Worm (Caenorhabditis elegans) whole organism, L4 larva: ENCODE results near the gene ahsa-1.

ENCODE experiments used
- F26F4.8 ChIP-seq: fragments of 200-800 bp; sonication (Bioruptor generic); conservative IDR thresholded peaks from 2 replicates; pipeline ENCODE4 v1.3.6; 2022; ENCODE audit warnings: missing genetic modification characterization, missing compliant biosample characterization
- R02D3.7 ChIP-seq: fragments of 150-350 bp; sonication (generic microtip); optimal IDR thresholded peaks from 3 replicates; lab custom pipeline; 2014; ENCODE audit warnings: missing biosample characterization, missing genetic modification characterization
- T26A8.4 ChIP-seq: fragments of 200-800 bp; sonication (Bioruptor generic); IDR thresholded peaks from 2 replicates; pipeline ENCODE4 v1.3.6; 2022; ENCODE audit warnings: missing genetic modification characterization, missing compliant biosample characterization
- ama-1 ChIP-seq: fragments of 150-350 bp; optimal IDR thresholded peaks from 2 replicates; lab custom pipeline; 2014; ENCODE audit warnings: inconsistent platforms, mixed read lengths
- attf-4 ChIP-seq: sonication (generic microtip); optimal IDR thresholded peaks from 3 replicates; lab custom pipeline; 2017; ENCODE audit warnings: missing biosample characterization, missing genetic modification characterization
- ceh-20 ChIP-seq: fragments of 200-800 bp; sonication (Bioruptor generic); IDR thresholded peaks from 2 replicates; pipeline ENCODE4 v1.3.6; 2022; ENCODE audit warnings: missing genetic modification reagents, missing genetic modification characterization, missing compliant biosample characterization
- ceh-28 ChIP-seq: fragments of 150-350 bp; optimal IDR thresholded peaks from 2 replicates; lab custom pipeline; 2014; ENCODE audit warnings: missing biosample characterization, missing genetic modification reagents, missing genetic modification characterization
- ceh-32 ChIP-seq: sonication (generic microtip); optimal IDR thresholded peaks from 2 replicates; lab custom pipeline; 2016; ENCODE audit warnings: mild to moderate bottlenecking, missing genetic modification characterization, missing compliant biosample characterization; ENCODE audit not compliant: poor library complexity
- ceh-44 ChIP-seq: fragments of 200-800 bp; sonication (Bioruptor generic); IDR thresholded peaks from 2 replicates; pipeline ENCODE4 v1.3.6; 2022; ENCODE audit warnings: missing genetic modification reagents, missing genetic modification characterization, missing compliant biosample characterization
- daf-12 ChIP-seq: fragments of 150-350 bp; optimal IDR thresholded peaks from 2 replicates; lab custom pipeline; 2014; ENCODE audit warnings: missing biosample characterization, missing genetic modification reagents, missing genetic modification characterization
- daf-16 ChIP-seq, 3 experiments: sonication (generic microtip); optimal IDR thresholded peaks; 2 replicates each; lab custom pipeline; 2016 to 2017; ENCODE audit warnings: missing genetic modification characterization in 3 of 3, missing genetic modification reagents in 3 of 3, mild to moderate bottlenecking in 2 of 3, missing compliant biosample characterization in 2 of 3, missing biosample characterization in 1 of 3, moderate library complexity in 1 of 3
- dmd-8 ChIP-seq: fragments of 200-800 bp; sonication (Bioruptor generic); IDR thresholded peaks from 2 replicates; pipeline ENCODE4 v1.3.6; 2022; ENCODE audit warnings: missing genetic modification characterization, missing compliant biosample characterization
- duxl-1 ChIP-seq: sonication (generic microtip); optimal IDR thresholded peaks from 2 replicates; lab custom pipeline; 2016; ENCODE audit warnings: mild to moderate bottlenecking, missing genetic modification characterization, moderate library complexity, missing compliant biosample characterization; ENCODE audit not compliant: poor library complexity
- dve-1 ChIP-seq: sonication (generic microtip); optimal IDR thresholded peaks from 2 replicates; lab custom pipeline; 2017; ENCODE audit warnings: antibody characterized with exemption, mild to moderate bottlenecking, missing genetic modification characterization, missing compliant biosample characterization; ENCODE audit not compliant: insufficient read depth
- egl-43 ChIP-seq: fragments of 200-800 bp; sonication (Bioruptor generic); IDR thresholded peaks from 2 replicates; pipeline ENCODE4 v1.3.6; 2022; ENCODE audit warnings: missing genetic modification reagents, missing genetic modification characterization, missing compliant biosample characterization
- fkh-10 ChIP-seq: fragments of 150-350 bp; optimal IDR thresholded peaks from 2 replicates; lab custom pipeline; 2014; ENCODE audit warnings: missing biosample characterization, missing genetic modification reagents, missing genetic modification characterization
- hif-1 ChIP-seq, 2 experiments: sonication (generic microtip); optimal IDR thresholded peaks; 2 replicates each; lab custom pipeline; 2016 to 2017; ENCODE audit warnings: missing compliant biosample characterization in 2 of 2, missing genetic modification characterization in 2 of 2, missing genetic modification reagents in 2 of 2, missing genotype in 2 of 2, mild to moderate bottlenecking in 1 of 2
- hmg-1.1 ChIP-seq: fragments of 200-800 bp; sonication (Bioruptor generic); IDR thresholded peaks from 2 replicates; pipeline ENCODE4 v1.3.6; 2022; ENCODE audit warnings: missing genetic modification reagents, missing genetic modification characterization, missing compliant biosample characterization
- jun-1 ChIP-seq: fragments of 150-350 bp; optimal IDR thresholded peaks from 2 replicates; lab custom pipeline; 2014; ENCODE audit warnings: missing biosample characterization, missing genetic modification reagents, missing genetic modification characterization
- lim-7 ChIP-seq: fragments of 200-800 bp; sonication (Bioruptor generic); IDR thresholded peaks from 2 replicates; pipeline ENCODE4 v1.3.6; 2022; ENCODE audit warnings: missing genetic modification characterization, missing compliant biosample characterization
- lin-15B ChIP-seq: fragments of 150-350 bp; sonication (generic microtip); optimal IDR thresholded peaks from 3 replicates; lab custom pipeline; 2014; ENCODE audit warnings: missing biosample characterization, missing genetic modification characterization
- lir-3 ChIP-seq: sonication (generic microtip); optimal IDR thresholded peaks from 2 replicates; lab custom pipeline; 2016; ENCODE audit warnings: mild to moderate bottlenecking, missing genetic modification characterization, missing compliant biosample characterization
- lsy-2 ChIP-seq, 2 experiments: fragments of 150-350 bp in 1 of 2; sonication (generic microtip) in 1 of 2; optimal IDR thresholded peaks; 2 replicates each; lab custom pipeline; 2014 to 2017; ENCODE audit warnings: missing biosample characterization in 2 of 2, missing genetic modification characterization in 2 of 2
- mdl-1 ChIP-seq, 2 experiments: fragments of 150-350 bp in 1 of 2; sonication (generic microtip) in 1 of 2; optimal IDR thresholded peaks; 2 replicates each; lab custom pipeline; 2014 to 2017; ENCODE audit warnings: missing biosample characterization in 2 of 2, missing genetic modification characterization in 2 of 2
- mes-2 ChIP-seq: sonication (generic microtip); optimal IDR thresholded peaks from 2 replicates; lab custom pipeline; 2016; ENCODE audit warnings: missing genotype, mild to moderate bottlenecking, missing genetic modification characterization, missing compliant biosample characterization; ENCODE audit not compliant: poor library complexity, severe bottlenecking
- mxl-3 ChIP-seq: fragments of 200-800 bp; sonication (Bioruptor generic); optimal IDR thresholded peaks from 2 replicates; lab custom pipeline; 2018; ENCODE audit warnings: mild to moderate bottlenecking, missing genetic modification characterization, missing compliant biosample characterization
- nhr-41 ChIP-seq: fragments of 200-800 bp; sonication (Bioruptor generic); IDR thresholded peaks from 2 replicates; pipeline ENCODE4 v1.3.6; 2022; ENCODE audit warnings: missing genetic modification reagents, missing genetic modification characterization, missing compliant biosample characterization
- nhr-48 ChIP-seq: sonication (generic microtip); optimal IDR thresholded peaks from 2 replicates; lab custom pipeline; 2016; ENCODE audit warnings: mild to moderate bottlenecking, missing genetic modification characterization, missing compliant biosample characterization
- php-3 ChIP-seq: fragments of 200-800 bp; sonication (Bioruptor generic); IDR thresholded peaks from 2 replicates; pipeline ENCODE4 v1.3.6; 2022; ENCODE audit warnings: missing genetic modification reagents, missing genetic modification characterization, missing compliant biosample characterization
- pqm-1 ChIP-seq: sonication (generic microtip); optimal IDR thresholded peaks from 2 replicates; lab custom pipeline; 2017; ENCODE audit warnings: missing biosample characterization, missing genetic modification characterization
- set-16 ChIP-seq: fragments of 200-800 bp; sonication (Bioruptor generic); IDR thresholded peaks from 2 replicates; pipeline ENCODE4 v1.3.6; 2022; ENCODE audit warnings: missing genetic modification reagents, missing genetic modification characterization, missing compliant biosample characterization
- spr-3 ChIP-seq: fragments of 200-800 bp; sonication (Bioruptor generic); optimal IDR thresholded peaks from 2 replicates; lab custom pipeline; 2018; ENCODE audit warnings: mild to moderate bottlenecking, missing genetic modification characterization, missing compliant biosample characterization
- tra-1 ChIP-seq: fragments of 200-800 bp; sonication (Bioruptor generic); IDR thresholded peaks from 2 replicates; pipeline ENCODE4 v1.3.6; 2022; ENCODE audit warnings: missing genetic modification reagents, missing genetic modification characterization, missing compliant biosample characterization
- unc-130 ChIP-seq: sonication (generic microtip); optimal IDR thresholded peaks from 2 replicates; lab custom pipeline; 2016; ENCODE audit warnings: missing genetic modification reagents, missing genetic modification characterization, missing compliant biosample characterization

The ahsa-1 gene

DNA sequence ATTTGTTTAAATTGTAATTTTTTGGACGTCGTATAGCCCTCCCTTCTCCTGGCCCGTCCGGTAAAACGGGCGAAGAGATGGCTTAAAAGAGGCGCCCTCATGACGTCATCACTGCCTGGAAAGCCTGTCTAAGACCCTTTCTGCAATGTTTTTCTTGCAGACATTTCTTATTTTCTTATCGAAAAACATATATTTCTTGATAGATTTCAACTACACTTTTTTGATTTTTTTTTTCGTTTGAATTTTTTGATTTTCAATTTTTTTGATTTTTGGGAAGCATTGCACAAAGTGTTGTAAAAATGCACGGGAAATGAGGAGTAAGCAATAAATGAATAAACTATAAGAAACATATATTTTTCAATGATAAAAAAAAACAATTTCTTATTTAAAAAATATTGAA, 28.8 kb upstream of the ahsa-1 start, which contains the start of gene T01G5.6 (continued):
- TF ChIP-seq spr-3 (no peak), daf-12 (no peak)

DNA sequence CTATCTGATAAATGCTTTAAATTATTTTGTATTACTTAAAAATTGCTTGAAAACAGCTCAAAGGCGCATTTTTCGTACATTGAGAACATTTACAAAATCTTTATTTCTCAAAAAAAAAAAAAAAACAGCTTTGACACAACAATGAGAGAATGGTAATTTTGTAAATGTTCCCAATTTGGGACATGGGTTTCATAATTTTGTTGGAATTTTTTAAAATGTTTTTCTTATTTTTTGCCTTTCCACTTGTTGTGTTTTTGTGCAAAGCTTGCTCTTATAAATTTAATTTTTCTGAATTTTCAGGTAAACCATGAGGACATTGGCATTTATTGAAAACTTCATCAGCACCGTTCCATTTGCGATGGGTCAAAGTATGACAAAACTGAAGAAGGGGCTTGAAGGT, 26.5 kb upstream of the ahsa-1 start, which contains the start of gene T01G5.7:
Gene T01G5.7 (plus strand): TSS at position 301 of the 400 bp plus-strand sequence.
- TF ChIP-seq ceh-20: no peak
- no peak for TF ChIP-seq nhr-48 (tag; lab: Kevin White, UChicago)
- no peak for TF ChIP-seq dve-1 (tag; lab: Kevin White, UChicago)
- no peak for TF ChIP-seq set-16
- no peak for TF ChIP-seq php-3 (GFP tag; lab: Robert Waterston, UW)
- no peak for TF ChIP-seq ceh-44 (GFP tag; lab: Robert Waterston, UW)
- no peak for TF ChIP-seq ceh-32
- TF ChIP-seq tra-1 (GFP tag; lab: Robert Waterston, UW): no peak
- TF ChIP-seq fkh-10 (GFP tag; lab: Kevin White, UChicago): no peak
- TF ChIP-seq pqm-1 (tag; lab: Kevin White, UChicago): no peak

DNA sequence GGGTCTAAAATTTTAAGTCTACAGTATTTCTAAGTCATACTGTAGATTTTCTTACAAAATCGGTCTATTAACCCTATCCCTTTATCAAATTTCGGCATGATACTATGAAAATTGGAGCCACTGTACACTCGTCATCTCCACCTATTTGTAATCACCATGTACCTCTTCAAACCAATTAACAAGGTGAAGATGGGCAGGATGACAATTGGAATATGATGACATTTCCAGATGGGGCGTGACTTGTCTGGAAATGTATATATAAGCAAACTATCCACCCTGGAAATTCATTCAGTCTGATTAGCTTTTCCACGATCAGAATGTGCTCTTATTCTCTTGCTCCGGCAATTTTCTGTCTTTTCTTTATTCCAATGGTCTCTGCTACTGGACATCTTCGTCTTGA, 24.1 kb upstream of the ahsa-1 start, which contains the start of gene Y75B12A.2:
Gene Y75B12A.2 (plus strand): TSS at position 301 of the 400 bp plus-strand sequence.
- TF ChIP-seq lir-3 (tag; lab: Kevin White, UChicago) (no peak), duxl-1 (tag; lab: Kevin White, UChicago) (no peak), T26A8.4 (GFP tag; lab: Robert Waterston, UW) (no peak), ama-1 (lab: Kevin White, UChicago) (no peak), mdl-1 (tag; optimal IDR thresholded peaks at IDR 0.05; lab: Kevin White, UChicago) (no peak), nhr-41 (GFP tag; lab: Robert Waterston, UW) (no peak), ceh-28 (tag; lab: Kevin White, UChicago) (no peak), unc-130 (no peak), attf-4 (tag; lab: Kevin White, UChicago) (no peak), mes-2 (tag; lab: Kevin White, UChicago) (no peak), jun-1 (tag; lab: Kevin White, UChicago) (no peak), lsy-2 (tag; optimal IDR thresholded peaks at IDR 0.05; lab: Kevin White, UChicago) (no peak), daf-16 (GFP tag; optimal IDR thresholded peaks at IDR 0.05; lab: Kevin White, UChicago) (no peak), daf-16 (tag; optimal IDR thresholded peaks at IDR 0.05; lab: Kevin White, UChicago) (no peak)
- TF ChIP-seq, all 104 proteins: peak for 0

DNA sequence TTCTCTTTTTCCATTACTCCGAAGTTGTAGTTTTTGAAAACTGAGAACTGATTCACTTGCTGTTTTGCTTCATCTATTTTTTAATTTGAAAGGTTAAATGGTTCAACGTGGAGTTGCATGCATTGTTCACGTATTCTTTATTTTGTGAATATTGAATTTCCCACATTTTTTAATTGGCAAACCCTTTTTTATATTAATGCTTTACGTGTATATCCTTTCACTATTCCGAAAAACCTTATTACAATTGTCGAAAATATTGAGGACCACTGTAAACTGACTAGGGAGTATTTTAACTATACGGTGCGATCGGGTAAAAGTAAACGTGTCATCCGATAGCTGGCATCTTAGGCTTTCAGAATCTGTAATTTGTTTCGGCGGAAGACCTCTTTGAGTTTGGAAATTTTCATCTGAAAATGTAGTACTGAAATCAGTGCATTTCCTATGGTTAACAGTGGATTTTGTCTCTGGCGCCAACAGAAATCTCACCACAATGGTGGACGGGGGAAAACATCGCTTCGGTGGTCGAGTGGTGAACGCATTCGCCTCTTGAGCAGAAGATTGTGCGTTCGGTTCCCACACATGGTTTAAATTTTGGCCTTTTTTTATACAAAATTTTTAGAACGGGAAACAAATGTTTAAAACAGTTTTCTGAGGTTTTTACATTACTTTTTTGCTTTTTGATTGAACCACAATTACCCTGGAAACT, 20.9 kb upstream of the ahsa-1 start, which contains the start of gene C01G10.14:
Gene C01G10.14 (minus strand): TSS at position 51 of the 706 bp plus-strand sequence.
- 0 out of 2 replicates have a peak, but pooled peaks have one; percentile 58 for TF ChIP-seq dmd-8 (GFP tag; lab: Robert Waterston, UW)
- TF ChIP-seq lim-7 (GFP tag; lab: Robert Waterston, UW): peak; percentile 67
- TF ChIP-seq egl-43 (GFP tag; lab: Robert Waterston, UW): 0 out of 2 replicates have a peak, but pooled peaks have one; percentile 14
- TF ChIP-seq hmg-1.1 (GFP tag; lab: Robert Waterston, UW): peak; percentile 21; the same call in 1 of the 2 replicates
- 0 out of 2 replicates have a peak, but pooled peaks have one; percentile 37 for TF ChIP-seq ceh-44 (GFP tag; lab: Robert Waterston, UW)

DNA sequence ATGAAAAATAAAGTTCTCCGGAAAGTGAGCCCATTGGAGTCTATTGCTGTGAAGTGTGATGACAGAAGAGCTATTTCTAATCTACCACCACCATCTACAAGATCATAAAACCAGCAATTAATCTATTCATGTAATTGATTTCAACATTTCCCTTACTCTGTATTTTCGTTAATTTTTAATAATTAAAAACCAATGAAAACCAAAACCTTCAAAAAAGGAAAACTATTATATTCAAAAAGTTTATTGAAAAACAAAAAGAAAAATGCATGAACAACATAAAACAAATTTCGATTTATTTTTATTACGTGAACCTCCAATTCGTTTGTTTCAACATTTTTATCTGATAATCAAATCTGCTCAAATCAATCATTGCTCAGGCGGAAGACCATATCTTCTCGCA, 14.3 kb upstream of the ahsa-1 start, which contains the start of gene C01G10.1:
Gene C01G10.1 (plus strand): TSS at position 301 of the 400 bp plus-strand sequence.
- TF ChIP-seq hif-1 (tag; optimal IDR thresholded peaks at IDR 0.05; lab: Kevin White, UChicago) (no peak), mxl-3 (GFP tag; lab: Kevin White, UChicago) (no peak), jun-1 (tag; lab: Kevin White, UChicago) (no peak), lin-15B (tag; lab: Kevin White, UChicago) (no peak), R02D3.7 (tag; lab: Kevin White, UChicago) (no peak), F26F4.8 (GFP tag; lab: Robert Waterston, UW) (no peak), hmg-1.1 (GFP tag; lab: Robert Waterston, UW) (no peak)
